Fruit fly (Drosophila melanogaster): ENCODE results near the gene ATPsyndelta.

Gene ATPsyndelta

DNA sequence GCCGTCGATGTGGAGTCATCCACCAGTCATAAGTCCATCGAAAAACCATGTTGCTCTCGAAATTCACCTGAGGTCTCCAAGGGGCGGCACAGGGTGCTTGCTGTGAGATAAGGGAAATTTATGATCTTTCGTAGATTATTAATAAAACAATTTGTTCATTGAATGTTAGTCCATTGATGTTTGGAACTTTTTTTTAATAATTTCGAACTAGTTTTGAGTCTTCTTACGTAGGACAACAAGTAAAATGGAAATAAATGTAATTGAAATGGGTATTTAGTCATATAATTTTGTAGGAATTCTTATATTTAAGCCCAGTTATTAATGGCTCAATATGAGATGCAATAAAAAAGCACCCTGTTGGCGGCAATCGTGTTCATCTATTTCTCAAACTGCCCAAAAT lies 19.7 kb downstream of the ATPsyndelta start (continued):
- no peak for TF ChIP-seq bbx (GFP tag; IDR thresholded peaks at IDR 0.05; ENCODE audit: partially characterized antibody)
- TF ChIP-seq caup (GFP tag; optimal IDR thresholded peaks at IDR 0.05; ENCODE audit: severe bottlenecking), result peak; percentile 26
- peak; percentile 47 for TF ChIP-seq kah (GFP tag; optimal IDR thresholded peaks at IDR 0.05)
- TF ChIP-seq ssp (GFP tag; IDR thresholded peaks at IDR 0.05), result no peak
- TF ChIP-seq Lhr (GFP tag; optimal IDR thresholded peaks at IDR 0.05), result peak; percentile 6
- TF ChIP-seq CG17385 (GFP tag; optimal IDR thresholded peaks at IDR 0.05), result peak; percentile 63
- TF ChIP-seq TFAM (GFP tag; optimal IDR thresholded peaks at IDR 0.05), result no peak
- no peak for TF ChIP-seq dan (GFP tag; IDR thresholded peaks at IDR 0.05)
- peak; percentile 32; the same call in 1 of the 2 replicates for TF ChIP-seq CG9215 (GFP tag; IDR thresholded peaks at IDR 0.05)
- peak; percentile 28 for TF ChIP-seq jumu (GFP tag; optimal IDR thresholded peaks at IDR 0.05)
- TF ChIP-seq CG4360 (GFP tag; IDR thresholded peaks at IDR 0.05), result no peak
- TF ChIP-seq her (GFP tag; optimal IDR thresholded peaks at IDR 0.05), result peak; percentile 7
- 0 out of 3 replicates have a peak, but pooled peaks have one; percentile 10 for TF ChIP-seq Dbx (GFP tag; IDR thresholded peaks at IDR 0.05)
- TF ChIP-seq so (GFP tag; IDR thresholded peaks at IDR 0.05), result peak; percentile 81; the same call in 2 of the 3 replicates
- TF ChIP-seq gro (GFP tag; optimal IDR thresholded peaks at IDR 0.05), result no peak
- no peak for TF ChIP-seq scrt (GFP tag; optimal IDR thresholded peaks at IDR 0.05)
- no peak for TF ChIP-seq ftz-f1 (GFP tag; optimal IDR thresholded peaks at IDR 0.05)
- peak; percentile 85 for TF ChIP-seq CG7556 (GFP tag; optimal IDR thresholded peaks at IDR 0.05)
- TF ChIP-seq pum (GFP tag; optimal IDR thresholded peaks at IDR 0.05), result peak; percentile 38
- no peak for TF ChIP-seq Dref (GFP tag; IDR thresholded peaks at IDR 0.05)
- TF ChIP-seq rib (GFP tag; IDR thresholded peaks at IDR 0.05), result no peak
- TF ChIP-seq nom (GFP tag; optimal IDR thresholded peaks at IDR 0.05), result no peak
- peak; percentile 74 for TF ChIP-seq tio (GFP tag; optimal IDR thresholded peaks at IDR 0.05)
- no peak for TF ChIP-seq BEAF-32 (GFP tag; optimal IDR thresholded peaks at IDR 0.05)
- peak; percentile 89 for TF ChIP-seq run (tag; optimal IDR thresholded peaks at IDR 0.05)
- no peak for TF ChIP-seq CG9876 (GFP tag; optimal IDR thresholded peaks at IDR 0.05)
- no peak for TF ChIP-seq CG4282 (GFP tag; optimal IDR thresholded peaks at IDR 0.05)
- TF ChIP-seq CG6254 (GFP tag; optimal IDR thresholded peaks at IDR 0.05), result peak; percentile 70
- TF ChIP-seq zfh1 (GFP tag; IDR thresholded peaks at IDR 0.05), result no peak
- TF ChIP-seq gt (GFP tag; IDR thresholded peaks at IDR 0.05), result no peak
- peak; percentile 6 for TF ChIP-seq CG2202 (tag; optimal IDR thresholded peaks at IDR 0.05)
- TF ChIP-seq CG17802 (tag; optimal IDR thresholded peaks at IDR 0.05), result no peak
- TF ChIP-seq CG6689 (GFP tag; IDR thresholded peaks at IDR 0.05), result peak; percentile 80
- peak; percentile 33 for TF ChIP-seq CG13123 (GFP tag; optimal IDR thresholded peaks at IDR 0.05)
- peak; percentile 33; the same call in 1 of the 2 replicates for TF ChIP-seq E2f2 (GFP tag; IDR thresholded peaks at IDR 0.05)
- TF ChIP-seq CG7987 (GFP tag; optimal IDR thresholded peaks at IDR 0.05), result no peak
- no peak for TF ChIP-seq HmgD (GFP tag; optimal IDR thresholded peaks at IDR 0.05)
- peak; percentile 75 for TF ChIP-seq az2 (GFP tag; optimal IDR thresholded peaks at IDR 0.05)
- no peak; the same call in 1 of the 2 replicates for TF ChIP-seq CG6272 (GFP tag; IDR thresholded peaks at IDR 0.05)
- TF ChIP-seq CG16813 (GFP tag; IDR thresholded peaks at IDR 0.05; ENCODE audit: partially characterized antibody), result no peak
- no peak for TF ChIP-seq HLHmδ (GFP tag; optimal IDR thresholded peaks at IDR 0.05)
- TF ChIP-seq Dek (tag; optimal IDR thresholded peaks at IDR 0.05), result peak; percentile 75
- peak; percentile 24 for TF ChIP-seq schlank (tag; optimal IDR thresholded peaks at IDR 0.05)
- TF ChIP-seq otp (GFP tag; IDR thresholded peaks at IDR 0.05), result 0 out of 3 replicates have a peak, but pooled peaks have one; percentile 32
- TF ChIP-seq sr (GFP tag; IDR thresholded peaks at IDR 0.05), result no peak
- TF ChIP-seq Aef1 (GFP tag; IDR thresholded peaks at IDR 0.05), result peak; percentile 45; the same call in 2 of the 3 replicates
- peak; percentile 30; the same call in 1 of the 2 replicates for TF ChIP-seq sisA (GFP tag; IDR thresholded peaks at IDR 0.05)
- peak; percentile 43 for TF ChIP-seq CG1602 (GFP tag; optimal IDR thresholded peaks at IDR 0.05)
- TF ChIP-seq tgo (GFP tag; IDR thresholded peaks at IDR 0.05), result peak; percentile 62; the same call in 2 of the 3 replicates
- no peak for TF ChIP-seq D19B (GFP tag; optimal IDR thresholded peaks at IDR 0.05)
- no peak for TF ChIP-seq Doc3 (GFP tag; IDR thresholded peaks at IDR 0.05; ENCODE audit: partially characterized antibody)

Data from whole organism, embryonic.